Worm (Caenorhabditis elegans): ENCODE measurements around the gene C50B6.7.

- TF ChIP-seq mep-1 (tag; optimal IDR thresholded peaks at IDR 0.05) (no peak), nhr-28 (tag; optimal IDR thresholded peaks at IDR 0.05) (no peak), lin-32 (GFP tag; optimal IDR thresholded peaks at IDR 0.05) (no peak), unc-62 (GFP tag; optimal IDR thresholded peaks at IDR 0.05) (no peak), snpc-4 (tag; optimal IDR thresholded peaks at IDR 0.05) (no peak), pha-4 (tag; optimal IDR thresholded peaks at IDR 0.05) (no peak), drap-1 (GFP tag; optimal IDR thresholded peaks at IDR 0.05) (no peak), nhr-237 (tag; optimal IDR thresholded peaks at IDR 0.05) (no peak), tbx-8 (GFP tag; optimal IDR thresholded peaks at IDR 0.05) (no peak), ces-1 (GFP tag; optimal IDR thresholded peaks at IDR 0.05) (no peak), nhr-12 (tag; optimal IDR thresholded peaks at IDR 0.05) (no peak)
These were observed 48.0 kb upstream of the C50B6.7 start for ce11 chrV:13372821-13373220.

Data from whole organism, mixed stage, embryonic.